Fruit fly (Drosophila melanogaster): ENCODE data around the gene nAChRalpha2.

dm6 chr3R:24467237-24467636 is 18.0 kb upstream of the nAChRalpha2 start:
- TF ChIP-seq CG34367 (tag; optimal IDR thresholded peaks at IDR 0.05) (no peak), EcR (GFP tag; optimal IDR thresholded peaks at IDR 0.05) (no peak), CG4496 (GFP tag; IDR thresholded peaks at IDR 0.05) (no peak), rn (GFP tag; IDR thresholded peaks at IDR 0.05) (no peak), fd96Ca (GFP tag; IDR thresholded peaks at IDR 0.05) (no peak), CG13204 (GFP tag; optimal IDR thresholded peaks at IDR 0.05) (no peak), CG15710 (tag; optimal IDR thresholded peaks at IDR 0.05) (no peak), CG8301 (tag; optimal IDR thresholded peaks at IDR 0.05) (no peak), CG32121 (GFP tag; IDR thresholded peaks at IDR 0.05) (no peak)
